Fruit fly (Drosophila melanogaster) S2 (cell line): ENCODE data around the gene CG11977.

Experiments used
- CG8478 ChIP-seq: fragments of >200 bp; optimal IDR thresholded peaks from 2 replicates; lab custom pipeline; 2018
- CTCF ChIP-seq, 2 experiments: fragments of >200 bp; optimal IDR thresholded peaks; 2 replicates each; lab custom pipeline; 2018

DNA sequence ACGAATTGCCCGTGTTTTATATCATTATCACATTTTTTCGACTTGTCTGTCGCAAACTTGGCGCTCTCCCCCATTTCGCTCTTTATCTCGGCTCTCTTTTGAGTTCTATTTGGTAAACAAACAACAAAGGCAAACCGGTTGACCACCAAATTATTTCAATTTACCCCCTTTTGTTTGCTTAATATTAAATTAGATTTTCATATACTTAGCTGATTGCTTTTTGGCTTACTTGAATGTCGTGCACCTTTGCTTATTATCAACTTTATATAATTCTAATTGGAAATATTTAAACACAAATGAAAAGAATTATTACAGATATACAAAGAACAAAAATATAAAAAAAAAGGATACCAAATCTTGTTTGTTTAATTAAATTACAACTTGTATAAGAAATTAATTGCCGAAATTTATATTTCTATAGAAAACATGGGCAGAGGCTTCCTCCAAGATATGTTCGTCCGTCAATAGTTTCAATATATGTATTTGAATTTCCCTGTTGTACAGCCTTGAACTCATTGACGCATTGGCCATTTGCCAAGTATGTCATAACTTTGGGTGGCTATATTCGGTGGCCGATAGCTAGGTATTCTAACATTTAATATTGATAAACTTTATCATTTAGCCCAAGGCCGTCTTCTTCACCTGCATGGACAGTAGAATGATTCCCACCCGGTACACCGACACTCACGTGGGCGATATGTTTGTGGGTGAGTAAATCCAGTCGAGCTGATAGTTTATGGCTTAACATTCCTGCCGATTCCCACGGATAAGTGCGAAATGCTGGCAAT, 16.1 kb upstream of the CG11977 start:
- no peak for TF ChIP-seq CTCF (optimal IDR thresholded peaks at IDR 0.05; lab: Kevin White, UChicago)
- TF ChIP-seq CG8478, result no peak
